Fruit fly (Drosophila melanogaster) whole organism, embryonic: ENCODE results near the gene Tsp5D.
A peak's percentile ranks its signal among the peaks of the same experiment; 100 is the strongest.

ENCODE experiments used
- Atf6 ChIP-seq: fragments of 200-800 bp; sonication (Bioruptor generic); IDR thresholded peaks from 2 replicates; pipeline ENCODE4 v1.3.6; 2022; ENCODE audit warnings: missing biosample characterization, missing genetic modification characterization
- CG10654 ChIP-seq: fragments of 200-800 bp; sonication (Bioruptor generic); optimal IDR thresholded peaks from 2 replicates; lab custom pipeline; 2016; ENCODE audit warnings: missing biosample characterization, missing genetic modification characterization
- CG13775 ChIP-seq: fragments of 200-800 bp; sonication (Bioruptor generic); optimal IDR thresholded peaks from 3 replicates; lab custom pipeline; 2017; ENCODE audit warnings: missing biosample characterization, mild to moderate bottlenecking, missing genetic modification characterization
- CG14441 ChIP-seq: fragments of 200-800 bp; sonication (Bioruptor generic); IDR thresholded peaks from 2 replicates; pipeline ENCODE4 v1.3.6; 2022; ENCODE audit warnings: missing biosample characterization, missing genetic modification characterization
- CG15269 ChIP-seq: fragments of 200-800 bp; sonication (Bioruptor generic); optimal IDR thresholded peaks from 2 replicates; lab custom pipeline; 2018; ENCODE audit warnings: missing biosample characterization, mild to moderate bottlenecking, missing genetic modification characterization, moderate library complexity
- CG16815 ChIP-seq: fragments of 200-800 bp; sonication (Bioruptor generic); optimal IDR thresholded peaks from 3 replicates; lab custom pipeline; 2017; ENCODE audit warnings: missing biosample characterization, mild to moderate bottlenecking, missing genetic modification characterization
- CG17361 ChIP-seq: fragments of 200-800 bp; sonication (Bioruptor generic); IDR thresholded peaks from 3 replicates; pipeline ENCODE4 v1.3.6; 2022; ENCODE audit warnings: missing biosample characterization, missing genetic modification characterization
- CG17802 ChIP-seq: fragments of 200-800 bp; sonication (Bioruptor generic); optimal IDR thresholded peaks from 2 replicates; lab custom pipeline; 2018; ENCODE audit warnings: missing biosample characterization, mild to moderate bottlenecking, missing genetic modification characterization, moderate library complexity
- CG1832 ChIP-seq: fragments of 200-800 bp; sonication (Bioruptor generic); optimal IDR thresholded peaks from 2 replicates; lab custom pipeline; 2017; ENCODE audit warnings: missing biosample characterization, mild to moderate bottlenecking, missing genetic modification characterization, inconsistent platforms
- CG32772 ChIP-seq: fragments of 200-800 bp; sonication (Bioruptor generic); IDR thresholded peaks from 2 replicates; pipeline ENCODE4 v1.3.6; 2022; ENCODE audit warnings: missing biosample characterization, missing genetic modification characterization
- CG3281 ChIP-seq: fragments of 200-800 bp; sonication (Bioruptor generic); optimal IDR thresholded peaks from 3 replicates; lab custom pipeline; 2017; ENCODE audit warnings: missing biosample characterization, mild to moderate bottlenecking, missing genetic modification characterization
- CG3995 ChIP-seq: fragments of 200-800 bp; sonication (Bioruptor generic); optimal IDR thresholded peaks from 3 replicates; lab custom pipeline; 2016; ENCODE audit warnings: missing biosample characterization, missing genetic modification characterization
- CG42726 ChIP-seq: fragments of 200-800 bp; sonication (Bioruptor generic); IDR thresholded peaks from 2 replicates; pipeline ENCODE4 v1.3.6; 2022; ENCODE audit warnings: missing biosample characterization, missing genetic modification characterization; ENCODE audit not compliant: partially characterized antibody
- CG6654 ChIP-seq: fragments of 200-800 bp; sonication (Bioruptor generic); optimal IDR thresholded peaks from 2 replicates; lab custom pipeline; 2017; ENCODE audit warnings: missing biosample characterization, mild to moderate bottlenecking, missing genetic modification characterization
- CG6854 ChIP-seq: fragments of 200-800 bp; sonication (Bioruptor generic); optimal IDR thresholded peaks from 3 replicates; lab custom pipeline; 2017; ENCODE audit warnings: missing biosample characterization, mild to moderate bottlenecking, missing genetic modification characterization
- CG7987 ChIP-seq: fragments of 200-800 bp; sonication (Bioruptor generic); optimal IDR thresholded peaks from 2 replicates; lab custom pipeline; 2018; ENCODE audit warnings: missing biosample characterization, mild to moderate bottlenecking, missing genetic modification characterization, moderate library complexity
- CG8765 ChIP-seq: fragments of 200-800 bp; sonication (Bioruptor generic); IDR thresholded peaks from 2 replicates; pipeline ENCODE4 v1.3.6; 2022; ENCODE audit warnings: missing biosample characterization, missing genetic modification characterization
- CkIIα-i1 ChIP-seq: fragments of 200-800 bp; sonication (Bioruptor generic); IDR thresholded peaks from 2 replicates; pipeline ENCODE4 v1.3.6; 2022; ENCODE audit warnings: missing biosample characterization, missing genetic modification characterization
- D ChIP-seq, 2 experiments: fragments of 200-800 bp in 1 of 2; fragments of >200 bp in 1 of 2; sonication (Bioruptor generic) in 1 of 2; optimal IDR thresholded peaks; 2 replicates in 1 of 2; 3 replicates in 1 of 2; lab custom pipeline; 2017; ENCODE audit warnings: mild to moderate bottlenecking in 1 of 2, missing biosample characterization in 1 of 2, missing genetic modification characterization in 1 of 2, missing genetic modification reagents in 1 of 2
- Ets65A ChIP-seq: fragments of 200-800 bp; sonication (Bioruptor generic); peaks from one replicate; lab custom pipeline; 2016; ENCODE audit warnings: missing biosample characterization, missing genetic modification characterization
- Fer1 ChIP-seq: fragments of 200-800 bp; sonication (Bioruptor generic); optimal IDR thresholded peaks from 2 replicates; lab custom pipeline; 2017; ENCODE audit warnings: missing biosample characterization, mild to moderate bottlenecking, missing genetic modification characterization
- Fer3 ChIP-seq: fragments of 200-800 bp; sonication (Bioruptor generic); optimal IDR thresholded peaks from 2 replicates; lab custom pipeline; 2018; ENCODE audit warnings: missing biosample characterization, mild to moderate bottlenecking, missing genetic modification characterization, moderate library complexity
- GATAe ChIP-seq: fragments of 200-800 bp; sonication (Bioruptor generic); conservative IDR thresholded peaks from 2 replicates; pipeline ENCODE4 v1.3.6; 2022; ENCODE audit warnings: missing biosample characterization, missing genetic modification characterization
- Hand ChIP-seq: fragments of 200-800 bp; sonication (Bioruptor generic); optimal IDR thresholded peaks from 2 replicates; lab custom pipeline; 2017; ENCODE audit warnings: mild to moderate bottlenecking, missing biosample characterization, missing genetic modification reagents, missing genetic modification characterization
- Hmr ChIP-seq: fragments of 200-800 bp; sonication (Bioruptor generic); optimal IDR thresholded peaks from 3 replicates; lab custom pipeline; 2017; ENCODE audit warnings: mild to moderate bottlenecking, missing biosample characterization, missing genetic modification reagents, missing genetic modification characterization
- Hr51 ChIP-seq, 2 experiments: fragments of 200-800 bp; sonication (Bioruptor generic); optimal IDR thresholded peaks; 2 replicates in 1 of 2; 3 replicates in 1 of 2; lab custom pipeline; 2016 to 2018; ENCODE audit warnings: missing biosample characterization in 2 of 2, missing genetic modification characterization in 2 of 2, mild to moderate bottlenecking in 1 of 2, moderate library complexity in 1 of 2
- Lim3 ChIP-seq: fragments of 200-800 bp; sonication (Bioruptor generic); IDR thresholded peaks from 2 replicates; pipeline ENCODE4 v1.3.6; 2022; ENCODE audit warnings: missing biosample characterization, missing genetic modification characterization
- Sin3A ChIP-seq: fragments of >200 bp; optimal IDR thresholded peaks from 2 replicates; lab custom pipeline; 2018
- Xbp1 ChIP-seq: fragments of 200-800 bp; sonication (Bioruptor generic); optimal IDR thresholded peaks from 3 replicates; lab custom pipeline; 2016; ENCODE audit warnings: missing biosample characterization, mild to moderate bottlenecking, missing genetic modification characterization
- al ChIP-seq: fragments of 200-800 bp; sonication (Bioruptor generic); IDR thresholded peaks from 2 replicates; pipeline ENCODE4 v1.3.6; 2022; ENCODE audit warnings: missing biosample characterization, missing genetic modification characterization
- amos ChIP-seq: fragments of 200-800 bp; sonication (Bioruptor generic); IDR thresholded peaks from 2 replicates; pipeline ENCODE4 v1.3.6; 2022; ENCODE audit warnings: missing biosample characterization, missing genetic modification characterization; ENCODE audit not compliant: partially characterized antibody
- bowl ChIP-seq: fragments of 200-800 bp; sonication (Bioruptor generic); IDR thresholded peaks from 2 replicates; pipeline ENCODE4 v1.3.6; 2022; ENCODE audit warnings: missing biosample characterization, missing genetic modification characterization
- cad ChIP-seq: fragments of >200 bp; optimal IDR thresholded peaks from 2 replicates; lab custom pipeline; 2017; ENCODE audit warnings: missing biosample characterization, missing genetic modification characterization
- cas ChIP-seq: fragments of 200-800 bp; sonication (Bioruptor generic); IDR thresholded peaks from 2 replicates; pipeline ENCODE4 v1.3.6; 2022; ENCODE audit warnings: missing biosample characterization, missing genetic modification characterization
- en ChIP-seq: fragments of 200-800 bp; sonication (Bioruptor generic); optimal IDR thresholded peaks from 2 replicates; lab custom pipeline; 2016; ENCODE audit warnings: missing biosample characterization, missing genetic modification characterization
- fd102C ChIP-seq: fragments of 200-800 bp; sonication (Bioruptor generic); optimal IDR thresholded peaks from 2 replicates; lab custom pipeline; 2018; ENCODE audit warnings: missing biosample characterization, mild to moderate bottlenecking, missing genetic modification characterization, moderate library complexity
- fd3F ChIP-seq: fragments of 200-800 bp; sonication (Bioruptor generic); optimal IDR thresholded peaks from 2 replicates; lab custom pipeline; 2018; ENCODE audit warnings: missing biosample characterization, mild to moderate bottlenecking, missing genetic modification characterization, moderate library complexity
- gcm ChIP-seq: fragments of 200-800 bp; sonication (Bioruptor generic); optimal IDR thresholded peaks from 2 replicates; lab custom pipeline; 2019; ENCODE audit warnings: missing biosample characterization, mild to moderate bottlenecking, missing genetic modification characterization, moderate library complexity
- gfzf ChIP-seq: fragments of 200-800 bp; sonication (Bioruptor generic); optimal IDR thresholded peaks from 2 replicates; lab custom pipeline; 2016; ENCODE audit warnings: missing biosample characterization, mild to moderate bottlenecking, missing genetic modification characterization, moderate library complexity
- grau ChIP-seq: fragments of 200-800 bp; optimal IDR thresholded peaks from 3 replicates; lab custom pipeline; 2019; ENCODE audit warnings: missing biosample characterization, mild to moderate bottlenecking, missing genetic modification characterization, moderate library complexity
- h ChIP-seq: fragments of >200 bp; optimal IDR thresholded peaks from 2 replicates; lab custom pipeline; 2017
- jigr1 ChIP-seq: fragments of 200-800 bp; sonication (Bioruptor generic); IDR thresholded peaks from 3 replicates; pipeline ENCODE4 v1.3.6; 2022; ENCODE audit warnings: missing biosample characterization, missing genetic modification characterization
- luna ChIP-seq: fragments of 200-800 bp; sonication (Bioruptor generic); optimal IDR thresholded peaks from 2 replicates; lab custom pipeline; 2016; ENCODE audit warnings: missing biosample characterization, missing genetic modification characterization
- onecut ChIP-seq: fragments of 200-800 bp; sonication (Bioruptor generic); IDR thresholded peaks from 2 replicates; pipeline ENCODE4 v1.3.6; 2022; ENCODE audit warnings: missing biosample characterization, missing genetic modification characterization
- org-1 ChIP-seq: fragments of 200-800 bp; sonication (Bioruptor generic); optimal IDR thresholded peaks from 2 replicates; lab custom pipeline; 2017; ENCODE audit warnings: missing biosample characterization, missing genetic modification characterization
- prd ChIP-seq, 3 experiments: fragments of >200 bp in 2 of 3; fragments of 200-800 bp in 1 of 3; sonication (Bioruptor generic) in 1 of 3; optimal IDR thresholded peaks in 2 of 3; IDR thresholded peaks in 1 of 3; 2 replicates in 2 of 3; 3 replicates in 1 of 3; pipeline versions ENCODE4 v1.3.6 to Lab custom; 2017 to 2022; ENCODE audit warnings: missing biosample characterization in 1 of 3, missing genetic modification characterization in 1 of 3
- row ChIP-seq: fragments of 200-800 bp; sonication (Bioruptor generic); IDR thresholded peaks from 3 replicates; pipeline ENCODE4 v1.3.6; 2022; ENCODE audit warnings: missing biosample characterization, missing genetic modification characterization
- tna ChIP-seq: fragments of 200-800 bp; sonication (Bioruptor generic); IDR thresholded peaks from 2 replicates; pipeline ENCODE4 v1.3.6; 2022; ENCODE audit warnings: missing biosample characterization, missing genetic modification characterization; ENCODE audit not compliant: partially characterized antibody
- zfh2 ChIP-seq: fragments of 200-800 bp; sonication (Bioruptor generic); optimal IDR thresholded peaks from 2 replicates; lab custom pipeline; 2016; ENCODE audit warnings: missing biosample characterization, missing genetic modification characterization

Gene Tsp5D

DNA sequence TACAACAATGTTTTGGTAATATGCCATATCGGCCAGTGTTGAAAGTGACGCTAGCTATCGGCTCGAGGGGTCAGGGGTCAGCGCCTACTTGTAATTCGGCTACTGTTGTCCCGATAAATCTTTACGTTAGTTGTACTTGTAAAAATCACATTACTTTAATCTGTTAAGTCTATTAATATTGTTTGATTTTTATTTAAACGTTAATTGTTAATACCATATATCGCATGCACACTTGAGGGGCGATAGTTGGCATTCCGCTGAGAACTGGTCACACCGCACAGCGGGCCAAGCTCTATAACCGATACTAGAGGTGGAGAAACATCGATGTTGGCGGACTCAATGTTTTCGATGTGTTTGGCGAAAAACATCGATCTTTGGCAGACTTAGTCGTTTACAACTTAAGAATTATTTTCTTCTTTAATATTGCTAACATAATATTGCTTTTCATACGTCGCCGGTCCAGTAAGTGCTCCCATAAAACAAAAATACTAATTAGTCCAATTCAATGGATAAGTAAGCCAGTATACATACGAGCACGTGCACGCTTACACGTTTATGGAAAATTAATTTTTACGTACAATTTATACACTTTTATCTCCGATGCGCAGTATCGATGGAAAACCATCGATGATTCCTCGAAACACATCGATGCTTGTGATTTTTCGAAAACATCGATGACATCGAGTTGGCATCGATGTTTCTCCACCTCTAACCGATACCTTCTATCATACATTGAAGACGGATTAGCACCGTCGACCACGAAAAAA lies 37.3 kb downstream of the Tsp5D start, which contains the start of the genes rux and MCTS1 (continued):
- TF ChIP-seq GATAe (GFP tag; lab: Robert Waterston, UW) (no peak), CG6854 (GFP tag; lab: Kevin White, UChicago) (no peak), Atf6 (no peak), zfh2 (GFP tag; lab: Kevin White, UChicago) (peak; percentile 3), CG42726 (peak; percentile 90), CkIIα-i1 (no peak), grau (tag; lab: Kevin White, UChicago) (peak; percentile 11), luna (GFP tag; lab: Kevin White, UChicago) (no peak), onecut (no peak), CG16815 (GFP tag; lab: Kevin White, UChicago) (peak; percentile 37), gfzf (GFP tag; lab: Kevin White, UChicago) (peak; percentile 65), jigr1 (no peak), CG13775 (GFP tag; lab: Kevin White, UChicago) (peak; percentile 29), Fer1 (no peak), tna (GFP tag; lab: Robert Waterston, UW) (peak; percentile 91), CG3995 (GFP tag; lab: Kevin White, UChicago) (peak; percentile 91), CG1832 (GFP tag; lab: Kevin White, UChicago) (no peak), Sin3A (lab: Kevin White, UChicago) (peak; percentile 97), Hmr (GFP tag; lab: Kevin White, UChicago) (peak; percentile 9), CG32772 (no peak), CG6654 (GFP tag; lab: Kevin White, UChicago) (no peak), gcm (no peak), Hr51 (GFP tag; optimal IDR thresholded peaks at IDR 0.05; lab: Kevin White, UChicago) (peak in 1 of 2 experiments; percentile 16), D (optimal IDR thresholded peaks at IDR 0.05; lab: Kevin White, UChicago) (no peak), D (GFP tag; optimal IDR thresholded peaks at IDR 0.05; lab: Kevin White, UChicago) (no peak), Xbp1 (GFP tag; lab: Kevin White, UChicago) (peak; percentile 19), Lim3 (GFP tag; lab: Robert Waterston, UW) (no peak), CG17361 (GFP tag; lab: Robert Waterston, UW) (peak; percentile 67), org-1 (no peak), amos (peak; percentile 94), CG7987 (GFP tag; lab: Kevin White, UChicago) (no peak), cas (no peak), Hand (GFP tag; lab: Kevin White, UChicago) (no peak), CG15269 (tag; lab: Kevin White, UChicago) (no peak), CG17802 (tag; lab: Kevin White, UChicago) (no peak), al (GFP tag; lab: Robert Waterston, UW) (peak; percentile 45; the same call in 1 of the 2 replicates), CG3281 (GFP tag; lab: Kevin White, UChicago) (no peak), bowl (GFP tag; lab: Robert Waterston, UW) (no peak), en (GFP tag; lab: Kevin White, UChicago) (no peak), CG14441 (GFP tag; lab: Robert Waterston, UW) (no peak), CG8765 (no peak), prd (optimal IDR thresholded peaks at IDR 0.05; lab: Kevin White, UChicago) (no peak), prd (GFP tag; IDR thresholded peaks at IDR 0.05; lab: Robert Waterston, UW) (peak; percentile 45; the same call in 2 of the 3 replicates), row (GFP tag; lab: Robert Waterston, UW) (peak; percentile 87), Ets65A (GFP tag; lab: Kevin White, UChicago) (peak; percentile 85), fd3F (GFP tag; lab: Kevin White, UChicago) (no peak), fd102C (GFP tag; lab: Kevin White, UChicago) (no peak), Fer3 (tag; lab: Kevin White, UChicago) (no peak), h (lab: Kevin White, UChicago) (no peak), cad (no peak), CG10654 (GFP tag; lab: Kevin White, UChicago) (no peak)
